Worm (Caenorhabditis elegans) whole organism, L3 larva: ENCODE measurements around the gene Y49F6B.19.

ENCODE experiments used
- R02D3.7 ChIP-seq: fragments of 150-350 bp; optimal IDR thresholded peaks from 2 replicates; lab custom pipeline; 2014; ENCODE audit warnings: missing biosample characterization, missing genetic modification characterization
- ama-1 ChIP-seq: fragments of 150-350 bp; optimal IDR thresholded peaks from 2 replicates; lab custom pipeline; 2018
- egl-27 ChIP-seq: sonication (generic microtip); optimal IDR thresholded peaks from 4 replicates; lab custom pipeline; 2017; ENCODE audit warnings: missing biosample characterization, missing genetic modification reagents, missing genetic modification characterization
- elt-3 ChIP-seq, 3 experiments: fragments of 150-350 bp in 1 of 3; sonication (generic microtip) in 2 of 3; optimal IDR thresholded peaks; 2 replicates in 2 of 3; 4 replicates in 1 of 3; lab custom pipeline; 2014 to 2017; ENCODE audit warnings: missing biosample characterization in 3 of 3, missing genetic modification characterization in 3 of 3
- unc-62 ChIP-seq: fragments of 150-350 bp; sonication (generic microtip); optimal IDR thresholded peaks from 4 replicates; lab custom pipeline; 2014; ENCODE audit warnings: missing biosample characterization, missing genetic modification reagents, missing genetic modification characterization
- ztf-4 ChIP-seq: fragments of 150-350 bp; optimal IDR thresholded peaks from 2 replicates; lab custom pipeline; 2014; ENCODE audit warnings: missing biosample characterization, missing genetic modification characterization

DNA sequence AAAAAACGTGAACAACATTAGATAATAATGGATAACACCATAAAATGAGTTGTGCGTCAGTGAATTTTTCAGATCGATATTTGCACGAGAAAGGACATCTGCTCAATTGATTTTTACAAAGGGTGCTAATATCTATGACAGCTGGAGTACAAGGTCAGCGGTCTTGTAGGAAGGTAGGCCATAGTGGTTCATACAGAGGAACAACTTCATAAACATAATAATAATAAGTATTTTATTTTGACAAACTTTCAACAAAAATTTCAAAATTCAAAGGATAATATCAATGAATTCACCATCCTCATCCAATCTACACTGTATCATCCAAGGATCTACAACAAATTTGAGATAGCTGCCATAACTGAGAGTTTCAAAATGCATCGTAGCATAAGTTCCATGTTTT is 35.0 kb downstream of the Y49F6B.19 start, which contains the start of gene fbxb-104:
- TF ChIP-seq R02D3.7 (tag; lab: Kevin White, UChicago) (no peak), unc-62 (no peak), egl-27 (tag; lab: Kevin White, UChicago) (no peak), elt-3 (tag; optimal IDR thresholded peaks at IDR 0.05; lab: Kevin White, UChicago) (no peak), ztf-4 (no peak), ama-1 (lab: Kevin White, UChicago) (no peak)
